Fruit fly (Drosophila melanogaster) whole organism, embryonic: Measurements from ENCODE around the gene CG7556.
A peak's percentile ranks its signal among the peaks of the same experiment; 100 is the strongest.

Source experiments
- Blimp-1 ChIP-seq: fragments of 200-800 bp; sonication (Bioruptor generic); optimal IDR thresholded peaks from 3 replicates; lab custom pipeline; 2018; ENCODE audit warnings: missing biosample characterization, missing genetic modification characterization, mild to moderate bottlenecking, moderate library complexity, missing genetic modification reagents
- CG1024 ChIP-seq: fragments of 200-800 bp; sonication (Bioruptor generic); IDR thresholded peaks from 2 replicates; pipeline ENCODE4 v1.3.6; 2022; ENCODE audit warnings: missing biosample characterization, missing genetic modification characterization
- CG10366 ChIP-seq: fragments of 200-800 bp; sonication (Bioruptor generic); IDR thresholded peaks from 2 replicates; pipeline ENCODE4 v1.3.6; 2022; ENCODE audit warnings: missing biosample characterization, missing genetic modification characterization
- CG10431 ChIP-seq: fragments of 200-800 bp; sonication (Bioruptor generic); optimal IDR thresholded peaks from 3 replicates; lab custom pipeline; 2018; ENCODE audit warnings: missing biosample characterization, mild to moderate bottlenecking, missing genetic modification characterization
- CG10462 ChIP-seq: fragments of 200-800 bp; sonication (Bioruptor generic); optimal IDR thresholded peaks from 2 replicates; lab custom pipeline; 2016; ENCODE audit warnings: missing biosample characterization, missing genetic modification characterization
- CG10959 ChIP-seq: fragments of 200-800 bp; sonication (Bioruptor generic); IDR thresholded peaks from 2 replicates; pipeline ENCODE4 v1.3.6; 2022; ENCODE audit warnings: missing biosample characterization, missing genetic modification characterization
- CG12942 ChIP-seq: fragments of 200-800 bp; sonication (Bioruptor generic); optimal IDR thresholded peaks from 3 replicates; lab custom pipeline; 2016; ENCODE audit warnings: missing biosample characterization, missing genetic modification characterization
- CG15073 ChIP-seq: fragments of 200-800 bp; sonication (Bioruptor generic); optimal IDR thresholded peaks from 2 replicates; lab custom pipeline; 2016; ENCODE audit warnings: missing biosample characterization, missing genetic modification characterization
- CG1529 ChIP-seq: fragments of 200-800 bp; sonication (Bioruptor generic); optimal IDR thresholded peaks from 3 replicates; lab custom pipeline; 2018; ENCODE audit warnings: missing biosample characterization, missing genetic modification characterization
- CG15514 ChIP-seq: fragments of 200-800 bp; sonication (Bioruptor generic); optimal IDR thresholded peaks from 3 replicates; lab custom pipeline; 2017; ENCODE audit warnings: missing biosample characterization, missing genetic modification characterization, mild to moderate bottlenecking, moderate library complexity, missing genetic modification reagents
- CG16813 ChIP-seq: fragments of 200-800 bp; sonication (Bioruptor generic); IDR thresholded peaks from 3 replicates; pipeline ENCODE4 v1.3.6; 2022; ENCODE audit warnings: missing biosample characterization, missing genetic modification characterization; ENCODE audit not compliant: partially characterized antibody
- CG17568 ChIP-seq: fragments of 200-800 bp; sonication (Bioruptor generic); optimal IDR thresholded peaks from 2 replicates; lab custom pipeline; 2018; ENCODE audit warnings: missing biosample characterization, mild to moderate bottlenecking, missing genetic modification characterization, moderate library complexity
- CG2712 ChIP-seq: fragments of 200-800 bp; optimal IDR thresholded peaks from 3 replicates; lab custom pipeline; 2019; ENCODE audit warnings: missing biosample characterization, mild to moderate bottlenecking, missing genetic modification characterization, moderate library complexity
- CG2875 ChIP-seq: fragments of 200-800 bp; sonication (Bioruptor generic); optimal IDR thresholded peaks from 2 replicates; lab custom pipeline; 2017; ENCODE audit warnings: missing biosample characterization, mild to moderate bottlenecking, missing genetic modification characterization, missing genetic modification reagents
- CG3281 ChIP-seq: fragments of 200-800 bp; sonication (Bioruptor generic); optimal IDR thresholded peaks from 3 replicates; lab custom pipeline; 2017; ENCODE audit warnings: missing biosample characterization, mild to moderate bottlenecking, missing genetic modification characterization
- CG3407 ChIP-seq: fragments of 200-800 bp; sonication (Bioruptor generic); optimal IDR thresholded peaks from 2 replicates; lab custom pipeline; 2018; ENCODE audit warnings: missing biosample characterization, mild to moderate bottlenecking, missing genetic modification characterization
- CG34224 ChIP-seq: fragments of 200-800 bp; sonication (Bioruptor generic); IDR thresholded peaks from 3 replicates; pipeline ENCODE4 v1.3.6; 2022; ENCODE audit warnings: missing biosample characterization, missing genetic modification characterization; ENCODE audit not compliant: partially characterized antibody
- CG3995 ChIP-seq: fragments of 200-800 bp; sonication (Bioruptor generic); optimal IDR thresholded peaks from 3 replicates; lab custom pipeline; 2016; ENCODE audit warnings: missing biosample characterization, missing genetic modification characterization
- CG4328 ChIP-seq: fragments of 200-800 bp; sonication (Bioruptor generic); optimal IDR thresholded peaks from 3 replicates; lab custom pipeline; 2017; ENCODE audit warnings: missing biosample characterization, missing genetic modification reagents, missing genetic modification characterization
- CG5953 ChIP-seq: fragments of 200-800 bp; sonication (Bioruptor generic); IDR thresholded peaks from 2 replicates; pipeline ENCODE4 v1.3.6; 2022; ENCODE audit warnings: missing biosample characterization, missing genetic modification characterization
- CG6813 ChIP-seq: fragments of 200-800 bp; sonication (Bioruptor generic); optimal IDR thresholded peaks from 2 replicates; lab custom pipeline; 2017; ENCODE audit warnings: missing biosample characterization, missing genetic modification characterization, mild to moderate bottlenecking, moderate library complexity, missing genetic modification reagents
- CG7928 ChIP-seq: fragments of 200-800 bp; sonication (Bioruptor generic); optimal IDR thresholded peaks from 2 replicates; lab custom pipeline; 2017; ENCODE audit warnings: missing biosample characterization, mild to moderate bottlenecking, missing genetic modification characterization
- CG8359 ChIP-seq: fragments of 200-800 bp; sonication (Bioruptor generic); optimal IDR thresholded peaks from 2 replicates; lab custom pipeline; 2017; ENCODE audit warnings: missing biosample characterization, mild to moderate bottlenecking, missing genetic modification characterization, borderline replicate concordance
- CG8388 ChIP-seq: fragments of 200-800 bp; sonication (Bioruptor generic); optimal IDR thresholded peaks from 2 replicates; lab custom pipeline; 2019; ENCODE audit warnings: missing biosample characterization, mild to moderate bottlenecking, missing genetic modification characterization, moderate library complexity
- CG8924 ChIP-seq: fragments of 200-800 bp; optimal IDR thresholded peaks from 3 replicates; lab custom pipeline; 2019; ENCODE audit warnings: missing biosample characterization, mild to moderate bottlenecking, missing genetic modification characterization, moderate library complexity
- CG9817 ChIP-seq: fragments of 200-800 bp; sonication (Bioruptor generic); optimal IDR thresholded peaks from 2 replicates; lab custom pipeline; 2018; ENCODE audit warnings: missing biosample characterization, mild to moderate bottlenecking, missing genetic modification characterization, moderate library complexity
- CG9932 ChIP-seq: fragments of 200-800 bp; sonication (Bioruptor generic); IDR thresholded peaks from 2 replicates; pipeline ENCODE4 v1.3.6; 2022; ENCODE audit warnings: missing biosample characterization, missing genetic modification characterization
- D19A ChIP-seq: fragments of 200-800 bp; optimal IDR thresholded peaks from 3 replicates; lab custom pipeline; 2019; ENCODE audit warnings: missing biosample characterization, mild to moderate bottlenecking, missing genetic modification characterization, moderate library complexity
- D19B ChIP-seq: fragments of 200-800 bp; sonication (Bioruptor generic); optimal IDR thresholded peaks from 2 replicates; lab custom pipeline; 2017; ENCODE audit warnings: missing biosample characterization, mild to moderate bottlenecking, missing genetic modification characterization
- Doc3 ChIP-seq: fragments of 200-800 bp; sonication (Bioruptor generic); IDR thresholded peaks from 3 replicates; pipeline ENCODE4 v1.3.6; 2022; ENCODE audit warnings: missing biosample characterization, missing genetic modification characterization; ENCODE audit not compliant: partially characterized antibody
- H15 ChIP-seq: fragments of 200-800 bp; sonication (Bioruptor generic); IDR thresholded peaks from 3 replicates; pipeline ENCODE4 v1.3.6; 2022; ENCODE audit warnings: missing biosample characterization, missing genetic modification characterization
- H2.0 ChIP-seq: fragments of 200-800 bp; sonication (Bioruptor generic); IDR thresholded peaks from 2 replicates; pipeline ENCODE4 v1.3.6; 2022; ENCODE audit warnings: missing biosample characterization, missing genetic modification characterization
- Lpt ChIP-seq: fragments of >200 bp; optimal IDR thresholded peaks from 2 replicates; lab custom pipeline; 2018; ENCODE audit warnings: missing biosample characterization, missing genetic modification characterization
- NC2β ChIP-seq: fragments of 200-800 bp; sonication (Bioruptor generic); optimal IDR thresholded peaks from 2 replicates; lab custom pipeline; 2016; ENCODE audit warnings: missing biosample characterization, missing genetic modification characterization
- Neu2 ChIP-seq: fragments of 200-800 bp; sonication (Bioruptor generic); optimal IDR thresholded peaks from 3 replicates; lab custom pipeline; 2016; ENCODE audit warnings: missing biosample characterization, missing genetic modification characterization, borderline replicate concordance
- Nf-YA ChIP-seq: fragments of 200-800 bp; sonication (Bioruptor generic); IDR thresholded peaks from 2 replicates; pipeline ENCODE4 v1.3.6; 2022; ENCODE audit warnings: missing biosample characterization, missing genetic modification characterization
- Taf1 ChIP-seq: fragments of 200-800 bp; sonication (Bioruptor generic); IDR thresholded peaks from 2 replicates; pipeline ENCODE4 v1.3.6; 2022; ENCODE audit warnings: missing biosample characterization, missing genetic modification characterization
- Tbp ChIP-seq: fragments of >200 bp; optimal IDR thresholded peaks from 2 replicates; lab custom pipeline; 2018; ENCODE audit warnings: missing biosample characterization, missing genetic modification characterization
- disco-r ChIP-seq: fragments of 200-800 bp; sonication (Bioruptor generic); optimal IDR thresholded peaks from 2 replicates; lab custom pipeline; 2016; ENCODE audit warnings: missing biosample characterization, missing genetic modification characterization
- dmrt11E ChIP-seq: fragments of 200-800 bp; sonication (Bioruptor generic); optimal IDR thresholded peaks from 3 replicates; lab custom pipeline; 2018; ENCODE audit warnings: missing biosample characterization, mild to moderate bottlenecking, missing genetic modification characterization, moderate library complexity
- exex ChIP-seq: fragments of 200-800 bp; sonication (Bioruptor generic); optimal IDR thresholded peaks from 4 replicates; lab custom pipeline; 2018; ENCODE audit warnings: missing biosample characterization, mild to moderate bottlenecking, missing genetic modification characterization, moderate library complexity
- gt ChIP-seq: fragments of 200-800 bp; sonication (Bioruptor generic); IDR thresholded peaks from 2 replicates; pipeline ENCODE4 v1.3.6; 2022; ENCODE audit warnings: missing biosample characterization, missing genetic modification characterization
- jumu ChIP-seq: fragments of 200-800 bp; sonication (Bioruptor generic); optimal IDR thresholded peaks from 3 replicates; lab custom pipeline; 2016; ENCODE audit warnings: missing biosample characterization, missing genetic modification characterization
- kay ChIP-seq: fragments of 200-800 bp; sonication (Bioruptor generic); optimal IDR thresholded peaks from 2 replicates; lab custom pipeline; 2016; ENCODE audit warnings: missing biosample characterization, missing genetic modification characterization
- slbo ChIP-seq: fragments of 200-800 bp; sonication (Bioruptor generic); IDR thresholded peaks from 2 replicates; pipeline ENCODE4 v1.3.6; 2022; ENCODE audit warnings: missing biosample characterization, missing genetic modification characterization
- sob ChIP-seq: fragments of 200-800 bp; sonication (Bioruptor generic); IDR thresholded peaks from 2 replicates; pipeline ENCODE4 v1.3.6; 2022; ENCODE audit warnings: missing biosample characterization, missing genetic modification characterization
- tin ChIP-seq: fragments of 200-800 bp; sonication (Bioruptor generic); optimal IDR thresholded peaks from 3 replicates; lab custom pipeline; 2016; ENCODE audit warnings: missing biosample characterization, missing genetic modification characterization
- unpg ChIP-seq: fragments of 200-800 bp; sonication (Bioruptor generic); optimal IDR thresholded peaks from 3 replicates; lab custom pipeline; 2018; ENCODE audit warnings: missing biosample characterization, mild to moderate bottlenecking, missing genetic modification characterization, moderate library complexity
- vfl ChIP-seq: fragments of 200-800 bp; sonication (Bioruptor generic); optimal IDR thresholded peaks from 2 replicates; lab custom pipeline; 2016; ENCODE audit warnings: missing biosample characterization, missing genetic modification characterization
- wek ChIP-seq: fragments of 200-800 bp; sonication (Bioruptor generic); optimal IDR thresholded peaks from 3 replicates; lab custom pipeline; 2018; ENCODE audit warnings: missing biosample characterization, mild to moderate bottlenecking, missing genetic modification characterization, moderate library complexity

CG7556 gene

DNA sequence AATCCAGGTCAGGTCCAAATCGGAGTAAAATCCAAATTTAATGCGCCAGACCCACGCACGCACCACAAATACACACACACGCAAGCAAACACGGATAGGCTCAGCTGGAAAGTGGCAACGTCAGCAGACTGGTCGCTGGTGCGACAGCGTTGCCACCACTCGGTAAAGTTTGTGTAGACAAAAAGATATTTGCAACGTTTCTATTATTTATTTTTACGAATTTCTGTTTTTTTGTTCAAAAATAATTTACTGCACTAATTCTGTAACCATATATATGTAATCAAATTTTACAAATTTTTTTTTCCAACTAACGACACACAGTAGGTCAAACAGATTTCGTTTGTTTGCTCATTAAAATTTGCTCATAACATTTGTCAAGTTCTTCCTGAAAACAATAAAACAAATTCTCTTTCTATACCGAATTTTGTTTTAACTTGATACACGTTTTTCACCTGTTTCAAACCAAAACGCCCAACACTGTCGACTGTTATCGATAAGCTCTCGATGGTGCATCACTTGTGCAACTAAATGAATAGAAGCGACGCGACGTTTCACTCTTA is at the start of gene CG7556, which contains the start of gene CG7453 (continued):
- TF ChIP-seq dmrt11E (tag; lab: Kevin White, UChicago), result peak; percentile 73
- TF ChIP-seq Tbp (GFP tag; lab: Kevin White, UChicago), result no peak
- TF ChIP-seq exex (tag; lab: Kevin White, UChicago), result no peak
- no peak for TF ChIP-seq CG6813 (GFP tag; lab: Kevin White, UChicago)
- TF ChIP-seq CG9817 (tag; lab: Kevin White, UChicago), result peak; percentile 62
- peak; percentile 66 for TF ChIP-seq CG12942 (GFP tag; lab: Kevin White, UChicago)
- TF ChIP-seq CG1529 (GFP tag; lab: Kevin White, UChicago), result peak; percentile 53
- TF ChIP-seq Taf1 (GFP tag; lab: Robert Waterston, UW), result 0 out of 2 replicates have a peak, but pooled peaks have one; percentile 32
- peak; percentile 35 for TF ChIP-seq CG3407 (GFP tag; lab: Kevin White, UChicago)
- no peak for TF ChIP-seq CG8359 (GFP tag; lab: Kevin White, UChicago)
- TF ChIP-seq CG5953 (GFP tag; lab: Robert Waterston, UW), result no peak
- peak; percentile 39 for TF ChIP-seq D19B (GFP tag; lab: Kevin White, UChicago)
- peak; percentile 23 for TF ChIP-seq CG3995
- TF ChIP-seq Lpt (GFP tag; lab: Kevin White, UChicago), result no peak
- TF ChIP-seq CG10959 (GFP tag; lab: Robert Waterston, UW), result no peak
- TF ChIP-seq CG1024 (GFP tag; lab: Robert Waterston, UW), result no peak
- peak; percentile 62 for TF ChIP-seq disco-r (GFP tag; lab: Kevin White, UChicago)
- TF ChIP-seq CG2712 (tag; lab: Kevin White, UChicago), result peak; percentile 80
- TF ChIP-seq CG9932 (GFP tag; lab: Robert Waterston, UW), result peak; percentile 70
- peak; percentile 77 for TF ChIP-seq sob
- peak; percentile 65 for TF ChIP-seq CG15514 (GFP tag; lab: Kevin White, UChicago)
- TF ChIP-seq Nf-YA (GFP tag; lab: Robert Waterston, UW), result no peak
- TF ChIP-seq vfl (GFP tag; lab: Kevin White, UChicago), result peak; percentile 53
- no peak for TF ChIP-seq Neu2 (GFP tag; lab: Kevin White, UChicago)
- peak; percentile 63 for TF ChIP-seq D19A (tag; lab: Kevin White, UChicago)
- no peak for TF ChIP-seq CG34224 (GFP tag; lab: Robert Waterston, UW)
- TF ChIP-seq CG10431 (GFP tag; lab: Kevin White, UChicago), result peak; percentile 18
- TF ChIP-seq H15 (GFP tag; lab: Robert Waterston, UW), result peak; percentile 38; the same call in 1 of the 3 replicates
- TF ChIP-seq jumu, result peak; percentile 75
- TF ChIP-seq Doc3, result no peak
- no peak for TF ChIP-seq CG16813 (GFP tag; lab: Robert Waterston, UW)
- TF ChIP-seq kay (GFP tag; lab: Kevin White, UChicago), result peak; percentile 60
- TF ChIP-seq CG15073 (GFP tag; lab: Kevin White, UChicago), result no peak
- no peak for TF ChIP-seq gt (GFP tag; lab: Robert Waterston, UW)
- TF ChIP-seq wek (GFP tag; lab: Kevin White, UChicago), result peak; percentile 10
- peak; percentile 29 for TF ChIP-seq CG2875 (GFP tag; lab: Kevin White, UChicago)
- TF ChIP-seq CG10462, result peak; percentile 59
- TF ChIP-seq Blimp-1, result peak; percentile 61
- peak; percentile 57 for TF ChIP-seq H2.0 (GFP tag; lab: Robert Waterston, UW)
- TF ChIP-seq slbo (GFP tag; lab: Robert Waterston, UW), result peak; percentile 80
- peak; percentile 42 for TF ChIP-seq NC2β
- TF ChIP-seq CG17568 (GFP tag; lab: Kevin White, UChicago), result peak; percentile 44
- peak; percentile 64 for TF ChIP-seq CG8388 (GFP tag; lab: Kevin White, UChicago)
- peak; percentile 78 for TF ChIP-seq tin (GFP tag; lab: Kevin White, UChicago)
- TF ChIP-seq unpg (GFP tag; lab: Kevin White, UChicago), result peak; percentile 65
- peak; percentile 32 for TF ChIP-seq CG7928 (GFP tag; lab: Kevin White, UChicago)
- peak; percentile 62 for TF ChIP-seq CG3281
- TF ChIP-seq CG4328 (GFP tag; lab: Kevin White, UChicago), result peak; percentile 59
- peak; percentile 61 for TF ChIP-seq CG8924 (tag; lab: Kevin White, UChicago)
- TF ChIP-seq CG10366 (GFP tag; lab: Robert Waterston, UW), result peak; percentile 51
